Worm (Caenorhabditis elegans) whole organism, early embryonic: Measurements from ENCODE around the gene K08D8.9.
"Not testable (repeated sequence)": the region's sequence is repeated elsewhere in the genome, so short reads cannot be mapped to it uniquely, and the experiment has no call there.

Source experiments
- ama-1 ChIP-seq: fragments of 150-350 bp; optimal IDR thresholded peaks from 2 replicates; lab custom pipeline; 2014
- ets-7 ChIP-seq: sonication (generic microtip); optimal IDR thresholded peaks from 2 replicates; lab custom pipeline; 2016; ENCODE audit warnings: missing genotype, missing genetic modification characterization, missing compliant biosample characterization
- hmbx-1 ChIP-seq: sonication (generic microtip); optimal IDR thresholded peaks from 2 replicates; lab custom pipeline; 2016; ENCODE audit warnings: mild to moderate bottlenecking, missing genetic modification characterization, missing compliant biosample characterization
- scrt-1 ChIP-seq: fragments of 200-800 bp; sonication (Bioruptor generic); IDR thresholded peaks from 2 replicates; pipeline ENCODE4 v1.3.6; 2022; ENCODE audit warnings: missing genetic modification characterization, missing compliant biosample characterization
- sea-1 ChIP-seq: fragments of 200-800 bp; sonication (Bioruptor generic); conservative IDR thresholded peaks from 2 replicates; pipeline ENCODE4 v1.3.6; 2022; ENCODE audit warnings: missing genetic modification characterization, missing compliant biosample characterization
- tbx-37 ChIP-seq: fragments of 200-800 bp; sonication (Bioruptor generic); conservative IDR thresholded peaks from 2 replicates; pipeline ENCODE4 v1.3.6; 2022; ENCODE audit warnings: missing genetic modification reagents, missing genetic modification characterization, missing compliant biosample characterization
- tra-4 ChIP-seq: sonication (generic microtip); optimal IDR thresholded peaks from 2 replicates; lab custom pipeline; 2017; ENCODE audit warnings: missing genetic modification characterization, missing compliant biosample characterization

- TF ChIP-seq ama-1 (lab: Kevin White, UChicago); tra-4 (tag; lab: Kevin White, UChicago); sea-1 (GFP tag; lab: Robert Waterston, UW); tbx-37; scrt-1 (GFP tag; lab: Robert Waterston, UW); ets-7 (tag; lab: Kevin White, UChicago); hmbx-1: not testable (repeated sequence)
Observed at ce11 chrIV:12875260-12875659, 24.2 kb upstream of the K08D8.9 start, which contains the start of gene ZK896.1.
